Worm (Caenorhabditis elegans) whole organism, early embryonic: ENCODE measurements around the gene pges-2.

Source experiments
- B0310.2 ChIP-seq: sonication (generic microtip); optimal IDR thresholded peaks from 2 replicates; lab custom pipeline; 2016; ENCODE audit warnings: mild to moderate bottlenecking, missing genetic modification characterization, missing compliant biosample characterization
- F13C5.2 ChIP-seq: sonication (generic microtip); optimal IDR thresholded peaks from 2 replicates; lab custom pipeline; 2017; ENCODE audit warnings: mild to moderate bottlenecking, missing genetic modification characterization, inconsistent platforms, missing compliant biosample characterization
- aly-1 ChIP-seq: sonication (generic microtip); optimal IDR thresholded peaks from 2 replicates; lab custom pipeline; 2016; ENCODE audit warnings: missing genetic modification characterization, missing compliant biosample characterization
- ama-1 ChIP-seq: fragments of 150-350 bp; optimal IDR thresholded peaks from 2 replicates; lab custom pipeline; 2014
- ceh-13 ChIP-seq: fragments of 200-800 bp; sonication (Bioruptor generic); optimal IDR thresholded peaks from 2 replicates; lab custom pipeline; 2018; ENCODE audit warnings: mild to moderate bottlenecking, missing genetic modification characterization, missing compliant biosample characterization
- ceh-36 ChIP-seq: sonication (generic microtip); optimal IDR thresholded peaks from 2 replicates; lab custom pipeline; 2016; ENCODE audit warnings: missing genetic modification characterization, inconsistent platforms, missing compliant biosample characterization
- ets-7 ChIP-seq: sonication (generic microtip); optimal IDR thresholded peaks from 2 replicates; lab custom pipeline; 2016; ENCODE audit warnings: missing genotype, missing genetic modification characterization, missing compliant biosample characterization
- flt-1 ChIP-seq: fragments of 200-800 bp; sonication (Bioruptor generic); IDR thresholded peaks from 2 replicates; pipeline ENCODE4 v1.3.6; 2022; ENCODE audit warnings: missing genetic modification characterization, missing compliant biosample characterization
- hmbx-1 ChIP-seq: sonication (generic microtip); optimal IDR thresholded peaks from 2 replicates; lab custom pipeline; 2016; ENCODE audit warnings: mild to moderate bottlenecking, missing genetic modification characterization, missing compliant biosample characterization
- hmg-4 ChIP-seq: fragments of 200-800 bp; sonication (Bioruptor generic); optimal IDR thresholded peaks from 2 replicates; lab custom pipeline; 2018; ENCODE audit warnings: mild to moderate bottlenecking, missing genetic modification characterization, missing compliant biosample characterization
- hnd-1 ChIP-seq: sonication (generic microtip); optimal IDR thresholded peaks from 2 replicates; lab custom pipeline; 2016; ENCODE audit warnings: missing genetic modification characterization, missing compliant biosample characterization
- pes-1 ChIP-seq: fragments of 200-800 bp; sonication (Bioruptor generic); IDR thresholded peaks from 2 replicates; pipeline ENCODE4 v1.3.6; 2022; ENCODE audit warnings: missing genetic modification reagents, missing genetic modification characterization, missing compliant biosample characterization
- scrt-1 ChIP-seq: fragments of 200-800 bp; sonication (Bioruptor generic); IDR thresholded peaks from 2 replicates; pipeline ENCODE4 v1.3.6; 2022; ENCODE audit warnings: missing genetic modification characterization, missing compliant biosample characterization
- sea-1 ChIP-seq: fragments of 200-800 bp; sonication (Bioruptor generic); conservative IDR thresholded peaks from 2 replicates; pipeline ENCODE4 v1.3.6; 2022; ENCODE audit warnings: missing genetic modification characterization, missing compliant biosample characterization
- tbx-11 ChIP-seq: fragments of 200-800 bp; sonication (Bioruptor generic); IDR thresholded peaks from 2 replicates; pipeline ENCODE4 v1.3.6; 2022; ENCODE audit warnings: missing genetic modification characterization, missing compliant biosample characterization
- tbx-37 ChIP-seq: fragments of 200-800 bp; sonication (Bioruptor generic); conservative IDR thresholded peaks from 2 replicates; pipeline ENCODE4 v1.3.6; 2022; ENCODE audit warnings: missing genetic modification reagents, missing genetic modification characterization, missing compliant biosample characterization
- tra-4 ChIP-seq: sonication (generic microtip); optimal IDR thresholded peaks from 2 replicates; lab custom pipeline; 2017; ENCODE audit warnings: missing genetic modification characterization, missing compliant biosample characterization

The pges-2 gene

DNA sequence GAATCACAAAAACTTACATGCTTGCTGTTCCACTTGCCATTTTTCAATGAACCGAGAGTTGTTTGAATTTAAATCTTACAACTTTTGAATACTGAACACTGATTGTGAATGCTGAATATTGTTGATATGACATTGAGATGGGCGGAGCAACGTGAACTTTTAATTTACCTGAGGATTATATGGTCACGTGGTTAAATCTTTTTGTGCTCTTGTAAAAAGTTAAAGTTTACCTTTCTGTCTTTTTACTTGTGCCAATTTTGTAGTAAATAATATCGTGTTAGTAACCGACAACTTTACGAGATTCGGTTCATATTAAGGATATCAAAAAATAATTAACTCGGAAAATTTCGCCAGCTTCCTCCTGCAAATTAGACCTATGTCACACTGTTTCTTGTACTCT is 15.3 kb downstream of the pges-2 start, which contains the start of gene Y43C5B.2:
TSS of gene Y43C5B.2 (minus strand) at position 101 of the 400 bp plus-strand sequence.
- TF ChIP-seq hmg-4 (GFP tag; lab: Kevin White, UChicago) (no peak), pes-1 (GFP tag; lab: Robert Waterston, UW) (no peak), ets-7 (tag; lab: Kevin White, UChicago) (no peak), sea-1 (GFP tag; lab: Robert Waterston, UW) (no peak), tbx-37 (no peak), hmbx-1 (tag; lab: Kevin White, UChicago) (no peak), ceh-36 (tag; lab: Kevin White, UChicago) (no peak)

ce11 chrIV:10349871-10350640 is 17.5 kb downstream of the pges-2 start, which contains the start of the genes unc-43 and Y43C5B.3:
Gene unc-43, minus strand, starts transcription at chrIV:10350217.
Gene Y43C5B.3, plus strand, starts transcription at chrIV:10350590.
- TF ChIP-seq flt-1 (GFP tag; lab: Robert Waterston, UW) (no peak), tra-4 (no peak), hmbx-1 (tag; lab: Kevin White, UChicago) (no peak), ceh-13 (GFP tag; lab: Kevin White, UChicago) (no peak), tbx-11 (GFP tag; lab: Robert Waterston, UW) (no peak), F13C5.2 (tag; lab: Kevin White, UChicago) (no peak), B0310.2 (tag; lab: Kevin White, UChicago) (no peak), ets-7 (tag; lab: Kevin White, UChicago) (no peak), ceh-36 (tag; lab: Kevin White, UChicago) (no peak), ama-1 (lab: Kevin White, UChicago) (no peak), pes-1 (GFP tag; lab: Robert Waterston, UW) (no peak), tbx-37 (no peak), hmg-4 (GFP tag; lab: Kevin White, UChicago) (no peak), sea-1 (GFP tag; lab: Robert Waterston, UW) (no peak), aly-1 (tag; lab: Kevin White, UChicago) (no peak), scrt-1 (GFP tag; lab: Robert Waterston, UW) (no peak), hnd-1 (tag; lab: Kevin White, UChicago) (no peak)

DNA sequence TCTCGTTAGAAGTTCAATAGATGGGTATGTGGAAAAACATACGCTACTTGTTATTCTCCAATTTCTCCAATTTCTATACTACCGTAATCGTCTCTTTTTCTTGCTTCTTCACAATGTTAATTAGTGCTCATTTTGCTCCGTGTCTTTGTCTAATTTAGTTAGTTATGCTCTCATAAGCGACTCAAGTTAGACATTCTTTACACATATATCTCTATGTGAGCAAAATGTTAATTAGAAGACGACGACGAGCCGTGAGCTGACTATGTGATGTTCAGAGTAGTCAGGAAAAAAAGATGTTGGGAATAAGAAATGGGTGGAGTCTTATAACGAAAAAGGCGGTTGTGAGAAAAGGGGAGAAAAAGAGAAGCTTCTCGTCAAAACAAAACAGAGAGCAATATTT is 20.1 kb downstream of the pges-2 start:
- TF ChIP-seq tbx-11 (GFP tag; lab: Robert Waterston, UW) (no peak), F13C5.2 (tag; lab: Kevin White, UChicago) (no peak), flt-1 (GFP tag; lab: Robert Waterston, UW) (no peak), hmg-4 (GFP tag; lab: Kevin White, UChicago) (no peak)

ce11 chrIV:10346948-10347347 is 20.6 kb downstream of the pges-2 start:
- TF ChIP-seq hmbx-1 (tag; lab: Kevin White, UChicago) (no peak), tbx-37 (no peak), flt-1 (GFP tag; lab: Robert Waterston, UW) (no peak), B0310.2 (tag; lab: Kevin White, UChicago) (no peak), ceh-13 (GFP tag; lab: Kevin White, UChicago) (no peak), tra-4 (no peak), hnd-1 (tag; lab: Kevin White, UChicago) (no peak), sea-1 (GFP tag; lab: Robert Waterston, UW) (no peak), ceh-36 (tag; lab: Kevin White, UChicago) (no peak), F13C5.2 (tag; lab: Kevin White, UChicago) (no peak), pes-1 (GFP tag; lab: Robert Waterston, UW) (no peak), ama-1 (lab: Kevin White, UChicago) (no peak), aly-1 (tag; lab: Kevin White, UChicago) (no peak), ets-7 (tag; lab: Kevin White, UChicago) (no peak), hmg-4 (GFP tag; lab: Kevin White, UChicago) (no peak), tbx-11 (GFP tag; lab: Robert Waterston, UW) (no peak), scrt-1 (GFP tag; lab: Robert Waterston, UW) (no peak)

- TF ChIP-seq aly-1 (tag; lab: Kevin White, UChicago) (no peak), hmg-4 (GFP tag; lab: Kevin White, UChicago) (no peak), F13C5.2 (tag; lab: Kevin White, UChicago) (no peak), scrt-1 (GFP tag; lab: Robert Waterston, UW) (no peak), hnd-1 (tag; lab: Kevin White, UChicago) (no peak), hmbx-1 (tag; lab: Kevin White, UChicago) (no peak), ceh-36 (tag; lab: Kevin White, UChicago) (no peak), B0310.2 (tag; lab: Kevin White, UChicago) (no peak), ceh-13 (GFP tag; lab: Kevin White, UChicago) (no peak), tbx-11 (GFP tag; lab: Robert Waterston, UW) (no peak), ets-7 (tag; lab: Kevin White, UChicago) (no peak), tra-4 (no peak), tbx-37 (no peak), sea-1 (GFP tag; lab: Robert Waterston, UW) (no peak), pes-1 (GFP tag; lab: Robert Waterston, UW) (no peak), flt-1 (GFP tag; lab: Robert Waterston, UW) (no peak), ama-1 (lab: Kevin White, UChicago) (no peak)
These were observed 21.6 kb downstream of the pges-2 start for ce11 chrIV:10345990-10346389.

DNA sequence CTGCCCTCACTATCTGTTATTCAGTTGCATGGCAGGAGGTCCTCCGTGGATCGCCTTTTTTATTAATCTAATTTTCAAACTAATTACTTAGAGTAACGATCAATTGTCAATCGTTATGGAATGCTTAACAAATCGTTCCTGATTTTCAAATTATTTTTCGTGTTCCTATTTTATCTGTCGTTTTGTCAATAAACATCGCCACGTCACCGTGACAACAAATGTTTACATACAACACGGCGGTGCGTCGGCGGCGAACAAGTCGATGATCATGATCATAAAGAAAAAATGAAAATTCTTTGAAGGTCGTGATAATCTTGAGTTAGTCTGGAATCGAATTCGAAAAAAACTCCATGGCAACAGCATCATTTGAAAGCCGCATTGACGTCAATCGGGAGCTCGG is 22.1 kb downstream of the pges-2 start:
- no peak for TF ChIP-seq tbx-11 (GFP tag; lab: Robert Waterston, UW)
- TF ChIP-seq F13C5.2 (tag; lab: Kevin White, UChicago): no peak
- TF ChIP-seq tra-4: no peak
- TF ChIP-seq ets-7 (tag; lab: Kevin White, UChicago): no peak
- TF ChIP-seq sea-1 (GFP tag; lab: Robert Waterston, UW): no peak
- no peak for TF ChIP-seq tbx-37
- TF ChIP-seq ama-1 (lab: Kevin White, UChicago): no peak
- TF ChIP-seq ceh-13 (GFP tag; lab: Kevin White, UChicago): no peak
- TF ChIP-seq pes-1 (GFP tag; lab: Robert Waterston, UW): no peak
- TF ChIP-seq hmbx-1 (tag; lab: Kevin White, UChicago): no peak
- TF ChIP-seq hmg-4 (GFP tag; lab: Kevin White, UChicago): no peak
- TF ChIP-seq B0310.2 (tag; lab: Kevin White, UChicago): no peak
- no peak for TF ChIP-seq hnd-1 (tag; lab: Kevin White, UChicago)
- TF ChIP-seq scrt-1 (GFP tag; lab: Robert Waterston, UW): no peak
- no peak for TF ChIP-seq flt-1 (GFP tag; lab: Robert Waterston, UW)
- TF ChIP-seq aly-1 (tag; lab: Kevin White, UChicago): no peak
- TF ChIP-seq ceh-36 (tag; lab: Kevin White, UChicago): no peak
